Fruit fly (Drosophila melanogaster) whole organism, embryonic: ENCODE results near the gene Cyt-c-d.

Experiments
- Ada2b ChIP-seq: fragments of 200-800 bp; sonication (Bioruptor generic); IDR thresholded peaks from 2 replicates; pipeline ENCODE4 v1.3.6; 2022; ENCODE audit warnings: missing biosample characterization, missing genetic modification characterization
- CG11093 ChIP-seq: fragments of 200-800 bp; sonication (Bioruptor generic); IDR thresholded peaks from 3 replicates; pipeline ENCODE4 v1.3.6; 2022; ENCODE audit warnings: missing biosample characterization, missing genetic modification characterization
- CG11504 ChIP-seq: fragments of 200-800 bp; sonication (Bioruptor generic); optimal IDR thresholded peaks from 3 replicates; lab custom pipeline; 2019; ENCODE audit warnings: missing biosample characterization, mild to moderate bottlenecking, missing genetic modification characterization, moderate library complexity
- CG12155 ChIP-seq: fragments of 200-800 bp; sonication (Bioruptor generic); optimal IDR thresholded peaks from 3 replicates; lab custom pipeline; 2016; ENCODE audit warnings: missing biosample characterization, missing genetic modification characterization
- CG1233 ChIP-seq: fragments of 200-800 bp; sonication (Bioruptor generic); optimal IDR thresholded peaks from 4 replicates; lab custom pipeline; 2018; ENCODE audit warnings: missing biosample characterization, mild to moderate bottlenecking, missing genetic modification characterization
- CG12391 ChIP-seq: fragments of 200-800 bp; sonication (Bioruptor generic); optimal IDR thresholded peaks from 3 replicates; lab custom pipeline; 2018; ENCODE audit warnings: missing biosample characterization, mild to moderate bottlenecking, missing genetic modification characterization, moderate library complexity
- CG12744 ChIP-seq: fragments of 200-800 bp; sonication (Bioruptor generic); optimal IDR thresholded peaks from 2 replicates; lab custom pipeline; 2016; ENCODE audit warnings: missing biosample characterization, missing genetic modification characterization
- CG12942 ChIP-seq: fragments of 200-800 bp; sonication (Bioruptor generic); optimal IDR thresholded peaks from 3 replicates; lab custom pipeline; 2016; ENCODE audit warnings: missing biosample characterization, missing genetic modification characterization
- CG13123 ChIP-seq: fragments of 200-800 bp; sonication (Bioruptor generic); optimal IDR thresholded peaks from 2 replicates; lab custom pipeline; 2016; ENCODE audit warnings: missing biosample characterization, missing genetic modification characterization
- CG15011 ChIP-seq: fragments of 200-800 bp; sonication (Bioruptor generic); optimal IDR thresholded peaks from 3 replicates; lab custom pipeline; 2018; ENCODE audit warnings: missing biosample characterization, mild to moderate bottlenecking, missing genetic modification characterization
- CG15269 ChIP-seq: fragments of 200-800 bp; sonication (Bioruptor generic); optimal IDR thresholded peaks from 2 replicates; lab custom pipeline; 2018; ENCODE audit warnings: missing biosample characterization, mild to moderate bottlenecking, missing genetic modification characterization, moderate library complexity
- CG17802 ChIP-seq: fragments of 200-800 bp; sonication (Bioruptor generic); optimal IDR thresholded peaks from 2 replicates; lab custom pipeline; 2018; ENCODE audit warnings: missing biosample characterization, mild to moderate bottlenecking, missing genetic modification characterization, moderate library complexity
- CG17912 ChIP-seq: fragments of 200-800 bp; sonication (Bioruptor generic); optimal IDR thresholded peaks from 2 replicates; lab custom pipeline; 2018; ENCODE audit warnings: missing biosample characterization, mild to moderate bottlenecking, missing genetic modification characterization
- CG18764 ChIP-seq: fragments of 200-800 bp; sonication (Bioruptor generic); optimal IDR thresholded peaks from 3 replicates; lab custom pipeline; 2016; ENCODE audit warnings: missing biosample characterization, missing genetic modification characterization
- CG2120 ChIP-seq: fragments of 200-800 bp; sonication (Bioruptor generic); optimal IDR thresholded peaks from 3 replicates; lab custom pipeline; 2016; ENCODE audit warnings: missing biosample characterization, missing genetic modification characterization
- CG2875 ChIP-seq: fragments of 200-800 bp; sonication (Bioruptor generic); optimal IDR thresholded peaks from 2 replicates; lab custom pipeline; 2017; ENCODE audit warnings: missing biosample characterization, mild to moderate bottlenecking, missing genetic modification characterization, missing genetic modification reagents
- CG4707 ChIP-seq: fragments of 200-800 bp; sonication (Bioruptor generic); optimal IDR thresholded peaks from 2 replicates; lab custom pipeline; 2018; ENCODE audit warnings: missing biosample characterization, mild to moderate bottlenecking, missing genetic modification characterization, moderate library complexity
- CG5180 ChIP-seq: fragments of 200-800 bp; sonication (Bioruptor generic); optimal IDR thresholded peaks from 3 replicates; lab custom pipeline; 2017; ENCODE audit warnings: missing biosample characterization, missing genetic modification characterization, mild to moderate bottlenecking, moderate library complexity, missing genetic modification reagents
- CG5953 ChIP-seq: fragments of 200-800 bp; sonication (Bioruptor generic); IDR thresholded peaks from 2 replicates; pipeline ENCODE4 v1.3.6; 2022; ENCODE audit warnings: missing biosample characterization, missing genetic modification characterization
- CG6683 ChIP-seq: fragments of 200-800 bp; sonication (Bioruptor generic); optimal IDR thresholded peaks from 2 replicates; lab custom pipeline; 2017; ENCODE audit warnings: missing biosample characterization, mild to moderate bottlenecking, missing genetic modification characterization, missing genetic modification reagents
- CG6791 ChIP-seq: fragments of 200-800 bp; sonication (Bioruptor generic); IDR thresholded peaks from 3 replicates; pipeline ENCODE4 v1.3.6; 2022; ENCODE audit warnings: missing biosample characterization, missing genetic modification characterization; ENCODE audit not compliant: partially characterized antibody
- CG9215 ChIP-seq: fragments of 200-800 bp; sonication (Bioruptor generic); IDR thresholded peaks from 2 replicates; pipeline ENCODE4 v1.3.6; 2022; ENCODE audit warnings: missing biosample characterization, missing genetic modification characterization
- Dfd ChIP-seq, 2 experiments: fragments of >200 bp; optimal IDR thresholded peaks; 2 replicates each; lab custom pipeline; 2017; ENCODE audit warnings: missing biosample characterization in 2 of 2, missing genetic modification characterization in 2 of 2
- E2f1 ChIP-seq: fragments of 200-800 bp; sonication (Bioruptor generic); IDR thresholded peaks from 2 replicates; pipeline ENCODE4 v1.3.6; 2022; ENCODE audit warnings: missing biosample characterization, missing genetic modification characterization
- Gsc ChIP-seq: fragments of 200-800 bp; sonication (Bioruptor generic); IDR thresholded peaks from 2 replicates; pipeline ENCODE4 v1.3.6; 2022; ENCODE audit warnings: missing biosample characterization, missing genetic modification characterization
- HHEX ChIP-seq: fragments of 200-800 bp; sonication (Bioruptor generic); optimal IDR thresholded peaks from 3 replicates; lab custom pipeline; 2017; ENCODE audit warnings: missing biosample characterization, mild to moderate bottlenecking, missing genetic modification characterization, missing genetic modification reagents
- Hey ChIP-seq: fragments of 200-800 bp; sonication (Bioruptor generic); optimal IDR thresholded peaks from 3 replicates; lab custom pipeline; 2018; ENCODE audit warnings: missing biosample characterization, mild to moderate bottlenecking, missing genetic modification characterization
- Hmr ChIP-seq: fragments of 200-800 bp; sonication (Bioruptor generic); optimal IDR thresholded peaks from 3 replicates; lab custom pipeline; 2017; ENCODE audit warnings: mild to moderate bottlenecking, missing biosample characterization, missing genetic modification reagents, missing genetic modification characterization
- Jarid2 ChIP-seq: fragments of 200-800 bp; sonication (Bioruptor generic); optimal IDR thresholded peaks from 3 replicates; lab custom pipeline; 2017; ENCODE audit warnings: mild to moderate bottlenecking, missing biosample characterization, missing genetic modification reagents, missing genetic modification characterization
- Kr ChIP-seq: fragments of 200-800 bp; sonication (Bioruptor generic); optimal IDR thresholded peaks from 2 replicates; lab custom pipeline; 2017; ENCODE audit warnings: missing biosample characterization, mild to moderate bottlenecking, missing genetic modification characterization
- Lpt ChIP-seq: fragments of >200 bp; optimal IDR thresholded peaks from 2 replicates; lab custom pipeline; 2018; ENCODE audit warnings: missing biosample characterization, missing genetic modification characterization
- Mrtf ChIP-seq: fragments of 200-800 bp; sonication (Bioruptor generic); IDR thresholded peaks from 3 replicates; pipeline ENCODE4 v1.3.6; 2022; ENCODE audit warnings: missing biosample characterization, missing genetic modification characterization
- Nf-YA ChIP-seq: fragments of 200-800 bp; sonication (Bioruptor generic); IDR thresholded peaks from 2 replicates; pipeline ENCODE4 v1.3.6; 2022; ENCODE audit warnings: missing biosample characterization, missing genetic modification characterization
- Nf-YC ChIP-seq: fragments of 200-800 bp; optimal IDR thresholded peaks from 3 replicates; lab custom pipeline; 2019; ENCODE audit warnings: missing biosample characterization, mild to moderate bottlenecking, missing genetic modification characterization, moderate library complexity
- NfI ChIP-seq: fragments of 200-800 bp; sonication (Bioruptor generic); optimal IDR thresholded peaks from 3 replicates; lab custom pipeline; 2018; ENCODE audit warnings: missing biosample characterization, mild to moderate bottlenecking, missing genetic modification characterization, moderate library complexity
- Oaz ChIP-seq: fragments of 200-800 bp; sonication (Bioruptor generic); IDR thresholded peaks from 2 replicates; pipeline ENCODE4 v1.3.6; 2022; ENCODE audit warnings: missing biosample characterization, missing genetic modification characterization
- Sry-δ ChIP-seq: fragments of 200-800 bp; sonication (Bioruptor generic); optimal IDR thresholded peaks from 2 replicates; lab custom pipeline; 2016; ENCODE audit warnings: missing biosample characterization, missing genetic modification characterization
- ac ChIP-seq: fragments of 200-800 bp; sonication (Bioruptor generic); optimal IDR thresholded peaks from 3 replicates; lab custom pipeline; 2017; ENCODE audit warnings: missing biosample characterization, mild to moderate bottlenecking, missing genetic modification characterization
- crc ChIP-seq: fragments of 200-800 bp; sonication (Bioruptor generic); optimal IDR thresholded peaks from 2 replicates; lab custom pipeline; 2016; ENCODE audit warnings: missing biosample characterization, missing genetic modification characterization
- crp ChIP-seq, 2 experiments: fragments of 200-800 bp; sonication (Bioruptor generic); optimal IDR thresholded peaks; 2 replicates in 1 of 2; 3 replicates in 1 of 2; lab custom pipeline; 2017; ENCODE audit warnings: missing biosample characterization in 2 of 2, missing genetic modification characterization in 2 of 2, mild to moderate bottlenecking in 1 of 2, moderate library complexity in 1 of 2
- dmrt99B ChIP-seq: fragments of 200-800 bp; sonication (Bioruptor generic); optimal IDR thresholded peaks from 2 replicates; lab custom pipeline; 2018; ENCODE audit warnings: missing biosample characterization, mild to moderate bottlenecking, missing genetic modification characterization, moderate library complexity
- fru ChIP-seq: fragments of >200 bp; optimal IDR thresholded peaks from 2 replicates; lab custom pipeline; 2017
- ftz-f1 ChIP-seq: fragments of 200-800 bp; sonication (Bioruptor generic); optimal IDR thresholded peaks from 2 replicates; lab custom pipeline; 2016; ENCODE audit warnings: missing biosample characterization, missing genetic modification characterization
- gcm ChIP-seq: fragments of 200-800 bp; sonication (Bioruptor generic); optimal IDR thresholded peaks from 2 replicates; lab custom pipeline; 2019; ENCODE audit warnings: missing biosample characterization, mild to moderate bottlenecking, missing genetic modification characterization, moderate library complexity
- lmd ChIP-seq: fragments of 200-800 bp; sonication (Bioruptor generic); IDR thresholded peaks from 2 replicates; pipeline ENCODE4 v1.3.6; 2022; ENCODE audit warnings: missing biosample characterization, missing genetic modification characterization
- mam ChIP-seq: fragments of 200-800 bp; sonication (Bioruptor generic); optimal IDR thresholded peaks from 3 replicates; lab custom pipeline; 2016; ENCODE audit warnings: missing biosample characterization, missing genetic modification characterization
- pb ChIP-seq: fragments of 200-800 bp; sonication (Bioruptor generic); optimal IDR thresholded peaks from 3 replicates; lab custom pipeline; 2016; ENCODE audit warnings: missing biosample characterization, missing genetic modification characterization
- phol ChIP-seq: fragments of 200-800 bp; sonication (Bioruptor generic); optimal IDR thresholded peaks from 3 replicates; lab custom pipeline; 2018; ENCODE audit warnings: missing biosample characterization, mild to moderate bottlenecking, missing genetic modification characterization, moderate library complexity
- ranshi ChIP-seq: fragments of 200-800 bp; sonication (Bioruptor generic); IDR thresholded peaks from 2 replicates; pipeline ENCODE4 v1.3.6; 2022; ENCODE audit warnings: missing biosample characterization, missing genetic modification characterization
- rib ChIP-seq: fragments of 200-800 bp; sonication (Bioruptor generic); IDR thresholded peaks from 2 replicates; pipeline ENCODE4 v1.3.6; 2022; ENCODE audit warnings: missing biosample characterization, missing genetic modification characterization
- wor ChIP-seq: fragments of 200-800 bp; sonication (Bioruptor generic); IDR thresholded peaks from 2 replicates; pipeline ENCODE4 v1.3.6; 2022; ENCODE audit warnings: missing biosample characterization, missing genetic modification characterization

Cyt-c-d gene

dm6 chr2L:16684908-16685611 is 30.6 kb upstream of the Cyt-c-d start (continued):
- peak; percentile 32 for TF ChIP-seq CG2120
- no peak for TF ChIP-seq fru
- TF ChIP-seq CG12744, result no peak
- no peak for TF ChIP-seq CG13123
- no peak for TF ChIP-seq Gsc (GFP tag; lab: Robert Waterston, UW)
- TF ChIP-seq CG15269 (tag; lab: Kevin White, UChicago), result peak; percentile 77
- TF ChIP-seq Jarid2 (GFP tag; lab: Kevin White, UChicago), result peak; percentile 34
- peak; percentile 45 for TF ChIP-seq E2f1
- peak; percentile 60 for TF ChIP-seq CG15011
- no peak for TF ChIP-seq Hey
- TF ChIP-seq CG12391, result peak; percentile 63
- peak; percentile 80 for TF ChIP-seq dmrt99B
- TF ChIP-seq CG5180 (GFP tag; lab: Kevin White, UChicago), result peak; percentile 56
- TF ChIP-seq Nf-YA, result no peak
- peak; percentile 52 for TF ChIP-seq lmd (GFP tag; lab: Robert Waterston, UW)
- TF ChIP-seq CG11504, result peak; percentile 84
- TF ChIP-seq ranshi, result no peak
- TF ChIP-seq pb (GFP tag; lab: Kevin White, UChicago), result no peak
- TF ChIP-seq Kr (GFP tag; lab: Kevin White, UChicago), result no peak
- TF ChIP-seq crc (GFP tag; lab: Kevin White, UChicago), result no peak
- TF ChIP-seq CG12942 (GFP tag; lab: Kevin White, UChicago), result no peak
- no peak for TF ChIP-seq CG18764 (GFP tag; lab: Kevin White, UChicago)
- TF ChIP-seq CG1233 (GFP tag; lab: Kevin White, UChicago), result peak; percentile 45
- no peak for TF ChIP-seq CG9215 (GFP tag; lab: Robert Waterston, UW)
- no peak for TF ChIP-seq rib (GFP tag; lab: Robert Waterston, UW)
- TF ChIP-seq mam, result no peak
- TF ChIP-seq Dfd (GFP tag; optimal IDR thresholded peaks at IDR 0.05; lab: Kevin White, UChicago), result no peak
- TF ChIP-seq Sry-δ (GFP tag; lab: Kevin White, UChicago), result no peak
- TF ChIP-seq ac (GFP tag; lab: Kevin White, UChicago), result no peak
- no peak for TF ChIP-seq CG17802 (tag; lab: Kevin White, UChicago)
- TF ChIP-seq phol (tag; lab: Kevin White, UChicago), result peak; percentile 80
- TF ChIP-seq NfI (GFP tag; lab: Kevin White, UChicago), result peak; percentile 22
- no peak for TF ChIP-seq ftz-f1
- TF ChIP-seq HHEX (GFP tag; lab: Kevin White, UChicago), result peak; percentile 59
- peak; percentile 36 for TF ChIP-seq CG2875 (GFP tag; lab: Kevin White, UChicago)
- peak; percentile 28 for TF ChIP-seq CG12155 (GFP tag; lab: Kevin White, UChicago)
- peak; percentile 65 for TF ChIP-seq CG4707 (GFP tag; lab: Kevin White, UChicago)
- TF ChIP-seq wor (GFP tag; lab: Robert Waterston, UW), result no peak
- TF ChIP-seq CG6683 (GFP tag; lab: Kevin White, UChicago), result peak; percentile 46
- TF ChIP-seq Nf-YC, result peak; percentile 56
- TF ChIP-seq Mrtf, result no peak
- TF ChIP-seq CG11093, result no peak
- TF ChIP-seq Lpt, result no peak
- TF ChIP-seq CG6791 (GFP tag; lab: Robert Waterston, UW), result no peak
- peak; percentile 44 for TF ChIP-seq Ada2b (GFP tag; lab: Robert Waterston, UW)
- no peak for TF ChIP-seq Oaz (GFP tag; lab: Robert Waterston, UW)
- no peak for TF ChIP-seq CG17912 (GFP tag; lab: Kevin White, UChicago)
- TF ChIP-seq CG5953 (GFP tag; lab: Robert Waterston, UW), result no peak
- TF ChIP-seq Hmr, result peak; percentile 78
- TF ChIP-seq crp (GFP tag; optimal IDR thresholded peaks at IDR 0.05; lab: Kevin White, UChicago), result no peak
- peak; percentile 55 for TF ChIP-seq gcm (GFP tag; lab: Kevin White, UChicago)
